Worm (Caenorhabditis elegans) whole organism, midembryonic: Measurements from ENCODE around the gene F55E10.2.

Source experiments
- T22C8.4 ChIP-seq: fragments of 200-800 bp; sonication (Bioruptor generic); IDR thresholded peaks from 2 replicates; pipeline ENCODE4 v1.3.6; 2022; ENCODE audit warnings: missing genetic modification characterization, missing compliant biosample characterization
- cog-1 ChIP-seq: sonication (generic microtip); optimal IDR thresholded peaks from 2 replicates; lab custom pipeline; 2016; ENCODE audit warnings: missing genetic modification characterization, missing compliant biosample characterization
- flt-1 ChIP-seq: fragments of 200-800 bp; sonication (Bioruptor generic); IDR thresholded peaks from 2 replicates; pipeline ENCODE4 v1.3.6; 2022; ENCODE audit warnings: missing genetic modification characterization, missing compliant biosample characterization
- med-1 ChIP-seq: sonication (generic microtip); optimal IDR thresholded peaks from 2 replicates; lab custom pipeline; 2017; ENCODE audit warnings: missing genetic modification characterization, mild to moderate bottlenecking, missing compliant biosample characterization, antibody characterized with exemption, missing genetic modification reagents; ENCODE audit not compliant: insufficient read depth
- tab-1 ChIP-seq: fragments of 200-800 bp; sonication (Bioruptor generic); IDR thresholded peaks from 2 replicates; pipeline ENCODE4 v1.3.6; 2022; ENCODE audit warnings: missing genetic modification characterization, missing compliant biosample characterization

- TF ChIP-seq flt-1 = no peak
- TF ChIP-seq med-1 (GFP tag; lab: Kevin White, UChicago) = no peak
- TF ChIP-seq T22C8.4 (GFP tag; lab: Robert Waterston, UW) = no peak
- no peak for TF ChIP-seq cog-1 (tag; lab: Kevin White, UChicago)
- TF ChIP-seq tab-1 (GFP tag; lab: Robert Waterston, UW) = no peak
Measured at ce11 chrX:8302803-8303202, 37.7 kb upstream of the F55E10.2 start.
